Fruit fly (Drosophila melanogaster): ENCODE measurements around the gene trol.

Gene trol

DNA sequence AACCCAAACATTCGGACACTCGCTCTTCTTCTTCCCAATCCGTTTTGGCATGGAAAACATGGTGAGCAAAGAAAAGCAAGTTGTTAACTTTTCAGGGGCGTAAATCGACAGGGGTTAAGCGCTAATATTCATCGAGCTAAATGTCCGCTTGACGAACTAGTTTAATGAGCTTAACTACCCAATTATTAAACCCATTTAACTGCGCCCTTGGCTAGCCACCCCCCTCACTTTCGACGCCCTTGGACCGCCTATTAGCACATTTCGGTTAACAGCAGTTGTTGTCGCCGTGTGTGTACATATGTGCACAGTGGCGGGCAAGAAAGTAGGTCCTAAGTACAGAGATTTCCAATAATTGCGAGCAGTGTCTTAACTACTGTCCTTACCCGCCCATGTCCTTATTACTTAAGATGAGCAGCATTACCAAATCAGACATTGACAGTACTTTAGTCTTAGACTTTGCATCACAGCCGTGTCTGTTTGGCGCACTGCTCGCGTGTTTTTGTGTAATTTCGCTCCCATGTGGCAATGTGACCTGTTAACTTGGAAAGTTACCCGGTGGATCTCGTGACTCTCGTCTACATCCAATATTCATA lies 44.3 kb upstream of the trol start (continued):
- peak; percentile 49; the same call in 1 of the 2 replicates for TF ChIP-seq CkIIα-i1 (GFP tag; IDR thresholded peaks at IDR 0.05)
- TF ChIP-seq ken (GFP tag; IDR thresholded peaks at IDR 0.05): peak; percentile 95
- peak; percentile 52 for TF ChIP-seq CG15696 (tag; optimal IDR thresholded peaks at IDR 0.05)
- peak; percentile 93 for TF ChIP-seq pum (GFP tag; optimal IDR thresholded peaks at IDR 0.05)
- peak; percentile 81 for TF ChIP-seq CG2712 (tag; optimal IDR thresholded peaks at IDR 0.05)
- TF ChIP-seq HLHmδ (GFP tag; optimal IDR thresholded peaks at IDR 0.05): no peak
- TF ChIP-seq CG13424 (tag; optimal IDR thresholded peaks at IDR 0.05): peak; percentile 78
- no peak for TF ChIP-seq Dp (GFP tag; optimal IDR thresholded peaks at IDR 0.05)
- no peak for TF ChIP-seq CG10431 (GFP tag; optimal IDR thresholded peaks at IDR 0.05)
- peak; percentile 96 for TF ChIP-seq Dip3 (GFP tag; optimal IDR thresholded peaks at IDR 0.05)
- TF ChIP-seq Awh (GFP tag; IDR thresholded peaks at IDR 0.05): peak; percentile 89
- peak; percentile 28 for TF ChIP-seq sqz (GFP tag; optimal IDR thresholded peaks at IDR 0.05)
- peak; percentile 50 for TF ChIP-seq CG34376 (GFP tag; optimal IDR thresholded peaks at IDR 0.05)
- peak; percentile 95 for TF ChIP-seq CG6175 (GFP tag; IDR thresholded peaks at IDR 0.05)
- TF ChIP-seq Doc3 (GFP tag; IDR thresholded peaks at IDR 0.05; ENCODE audit: partially characterized antibody): no peak
- TF ChIP-seq phol (tag; optimal IDR thresholded peaks at IDR 0.05): peak; percentile 78
- peak; percentile 51 to 83 for TF ChIP-seq bsh (GFP tag; optimal IDR thresholded peaks at IDR 0.05)
- peak; percentile 90 for TF ChIP-seq grau (tag; optimal IDR thresholded peaks at IDR 0.05)
- TF ChIP-seq ash1 (GFP tag; optimal IDR thresholded peaks at IDR 0.05): peak; percentile 61
- peak; percentile 72 for TF ChIP-seq CG5953 (GFP tag; IDR thresholded peaks at IDR 0.05)
- TF ChIP-seq CG18011 (GFP tag; optimal IDR thresholded peaks at IDR 0.05): peak; percentile 80
- TF ChIP-seq CG9609 (GFP tag; optimal IDR thresholded peaks at IDR 0.05): peak; percentile 92
- peak; percentile 59 for TF ChIP-seq CG8388 (GFP tag; optimal IDR thresholded peaks at IDR 0.05)
- TF ChIP-seq Ets97D (GFP tag; optimal IDR thresholded peaks at IDR 0.05): peak; percentile 73
- TF ChIP-seq CG2129 (GFP tag; IDR thresholded peaks at IDR 0.05; ENCODE audit: partially characterized antibody): no peak
- TF ChIP-seq shn (GFP tag; optimal IDR thresholded peaks at IDR 0.05): peak; percentile 95
- peak; percentile 87 for TF ChIP-seq CG7987 (GFP tag; optimal IDR thresholded peaks at IDR 0.05)
- no peak for TF ChIP-seq cg (GFP tag; optimal IDR thresholded peaks at IDR 0.05)
- peak; percentile 64 for TF ChIP-seq Sox100B (GFP tag; optimal IDR thresholded peaks at IDR 0.05)
- peak; percentile 81 for TF ChIP-seq Hmx (GFP tag; optimal IDR thresholded peaks at IDR 0.05)
- TF ChIP-seq Ets65A (GFP tag): peak; percentile 99
- peak; percentile 96 for TF ChIP-seq CG11247 (GFP tag; IDR thresholded peaks at IDR 0.05)
- peak; percentile 47 for TF ChIP-seq twi (tag; optimal IDR thresholded peaks at IDR 0.05)
- TF ChIP-seq sisA (GFP tag; IDR thresholded peaks at IDR 0.05): peak; percentile 92
- TF ChIP-seq Fer3 (tag; optimal IDR thresholded peaks at IDR 0.05): peak; percentile 93
- peak; percentile 68 for TF ChIP-seq NC2α (GFP tag; optimal IDR thresholded peaks at IDR 0.05)
- peak; percentile 96 for TF ChIP-seq CG16779 (GFP tag; IDR thresholded peaks at IDR 0.05)
- peak; percentile 79 for TF ChIP-seq CG3163 (GFP tag; optimal IDR thresholded peaks at IDR 0.05)
- peak; percentile 94 for TF ChIP-seq Ada2b (GFP tag; IDR thresholded peaks at IDR 0.05)
- peak; percentile 64 for TF ChIP-seq Doc2 (GFP tag; IDR thresholded peaks at IDR 0.05)
- no peak for TF ChIP-seq CG14860 (GFP tag; IDR thresholded peaks at IDR 0.05; ENCODE audit: partially characterized antibody)
- peak; percentile 77 for TF ChIP-seq Gsc (GFP tag; IDR thresholded peaks at IDR 0.05)
- no peak for TF ChIP-seq br (optimal IDR thresholded peaks at IDR 0.05)
- peak; percentile 90 for TF ChIP-seq H2.0 (GFP tag; IDR thresholded peaks at IDR 0.05)
- peak; percentile 95 for TF ChIP-seq HmgZ (tag; optimal IDR thresholded peaks at IDR 0.05)
- no peak for TF ChIP-seq CG7963 (GFP tag; IDR thresholded peaks at IDR 0.05; ENCODE audit: partially characterized antibody)
- TF ChIP-seq Sry-β (GFP tag; optimal IDR thresholded peaks at IDR 0.05): no peak
- TF ChIP-seq NfI (GFP tag; optimal IDR thresholded peaks at IDR 0.05): peak; percentile 92
- TF ChIP-seq CG16815 (GFP tag; optimal IDR thresholded peaks at IDR 0.05): peak; percentile 92
- no peak for TF ChIP-seq vnd (GFP tag; IDR thresholded peaks at IDR 0.05; ENCODE audit: partially characterized antibody)
